Fruit fly (Drosophila melanogaster): ENCODE results near the gene CG15728.

Gene CG15728

DNA sequence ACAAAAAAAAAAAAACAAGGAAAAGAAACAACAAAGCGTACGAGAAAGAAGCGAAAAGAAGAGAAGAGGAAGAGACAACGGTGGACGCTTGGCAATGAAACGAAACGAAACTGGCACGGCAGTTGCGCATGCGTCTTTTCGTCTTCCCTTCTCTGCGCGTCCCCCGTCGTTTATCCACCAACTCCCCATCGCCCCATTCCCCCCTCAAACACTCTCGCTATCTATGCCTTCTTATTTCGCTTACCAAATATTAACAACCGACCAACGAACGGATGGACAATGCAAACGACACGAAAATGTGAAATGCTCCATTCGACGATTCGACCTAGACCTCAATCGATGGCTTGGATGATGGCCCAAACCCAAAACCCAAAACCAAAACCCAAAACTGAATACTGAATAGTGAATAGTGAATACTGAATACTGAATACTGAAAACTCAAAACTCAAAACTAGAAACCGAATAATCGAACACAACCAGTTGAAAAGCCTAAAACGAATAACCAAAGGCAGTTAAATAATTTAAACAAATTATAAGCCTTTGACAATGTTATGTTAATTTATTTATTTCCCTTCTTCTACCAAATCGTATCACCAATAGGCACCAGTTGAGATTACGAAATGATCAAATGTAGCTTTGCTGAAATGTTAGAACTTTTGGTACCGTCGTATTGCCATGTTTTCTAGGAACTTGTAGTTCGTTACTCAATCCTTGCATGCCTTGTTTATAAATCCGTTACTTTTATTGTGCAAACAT is 46.6 kb downstream of the CG15728 start:
- peak; percentile 79 for TF ChIP-seq psq (GFP tag; optimal IDR thresholded peaks at IDR 0.05)
- TF ChIP-seq h (GFP tag; optimal IDR thresholded peaks at IDR 0.05): no peak

DNA sequence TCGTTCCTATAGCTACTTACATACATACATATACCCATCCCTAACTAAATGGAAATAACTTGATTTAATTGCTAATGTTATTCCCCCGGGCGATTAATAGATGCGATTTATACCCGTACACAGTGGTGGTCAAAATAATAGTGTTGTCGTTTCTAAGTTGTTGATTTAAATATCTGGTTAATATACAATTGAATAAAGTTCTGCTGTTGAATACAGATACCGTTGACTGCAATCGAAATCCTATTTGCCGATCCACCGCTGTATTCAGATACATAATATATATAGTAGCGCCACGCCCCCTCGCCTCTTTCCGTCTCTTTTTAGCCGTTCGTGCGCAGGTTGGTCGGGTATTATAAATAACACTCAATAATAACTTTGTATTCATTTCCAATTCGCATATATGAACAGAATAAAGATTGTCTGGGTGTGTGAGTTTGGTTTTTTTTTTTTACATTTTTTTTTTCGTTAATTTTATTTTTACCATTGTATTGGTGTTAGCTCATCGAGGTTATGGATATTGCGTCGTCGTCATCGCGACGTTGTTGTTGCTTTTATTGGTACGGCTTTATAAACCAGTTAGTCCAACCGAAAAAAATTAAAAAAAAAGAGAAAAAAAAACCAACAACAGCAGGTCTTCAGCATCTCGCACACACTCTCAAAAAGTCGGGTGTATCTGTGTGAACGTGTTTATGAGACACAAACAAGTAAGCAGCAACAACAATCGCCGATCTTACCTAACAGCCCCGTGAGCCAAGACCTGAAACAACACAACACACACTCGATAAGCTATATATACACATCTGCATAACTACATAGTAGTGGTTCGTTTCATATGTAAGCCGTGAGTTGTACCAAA is 48.5 kb downstream of the CG15728 start:
- peak; percentile 33 for TF ChIP-seq h (GFP tag; optimal IDR thresholded peaks at IDR 0.05)
- TF ChIP-seq Hr83 (GFP tag; optimal IDR thresholded peaks at IDR 0.05; ENCODE audit: poor library complexity, severe bottlenecking): peak; percentile 7
- no peak for TF ChIP-seq CG32264 (GFP tag; optimal IDR thresholded peaks at IDR 0.05)
- no peak for TF ChIP-seq GATAd (GFP tag; optimal IDR thresholded peaks at IDR 0.05)
- TF ChIP-seq HLH106 (tag; optimal IDR thresholded peaks at IDR 0.05): no peak
- TF ChIP-seq Myc (optimal IDR thresholded peaks at IDR 0.05): no peak
- peak; percentile 45 for TF ChIP-seq fru (GFP tag; optimal IDR thresholded peaks at IDR 0.05)
- TF ChIP-seq ey (GFP tag; optimal IDR thresholded peaks at IDR 0.05): peak; percentile 34
- no peak for TF ChIP-seq br (GFP tag; optimal IDR thresholded peaks at IDR 0.05)
- TF ChIP-seq Jra (GFP tag; optimal IDR thresholded peaks at IDR 0.05): peak; percentile 10
- TF ChIP-seq OdsH (GFP tag; optimal IDR thresholded peaks at IDR 0.05): no peak
- TF ChIP-seq foxo (GFP tag; optimal IDR thresholded peaks at IDR 0.05): peak in 1 of 2 experiments; percentile 26
- TF ChIP-seq woc (GFP tag; optimal IDR thresholded peaks at IDR 0.05): peak; percentile 15
- TF ChIP-seq Sp1 (GFP tag; optimal IDR thresholded peaks at IDR 0.05): peak; percentile 37
- no peak for TF ChIP-seq sage (GFP tag; optimal IDR thresholded peaks at IDR 0.05)
- TF ChIP-seq N (GFP tag; optimal IDR thresholded peaks at IDR 0.05): no peak
- TF ChIP-seq usp (GFP tag; optimal IDR thresholded peaks at IDR 0.05): no peak
- TF ChIP-seq dl (GFP tag; optimal IDR thresholded peaks at IDR 0.05; ENCODE audit: insufficient read depth in 1 of 2, partially characterized antibody in 2 of 2): peak in 1 of 2 experiments; percentile 48
- TF ChIP-seq Hnf4 (GFP tag; optimal IDR thresholded peaks at IDR 0.05): no peak
- no peak for TF ChIP-seq Dfd (GFP tag; optimal IDR thresholded peaks at IDR 0.05)
- TF ChIP-seq CrebA (GFP tag; optimal IDR thresholded peaks at IDR 0.05; ENCODE audit: borderline replicate concordance): peak; percentile 70
- no peak for TF ChIP-seq Vsx2 (GFP tag; optimal IDR thresholded peaks at IDR 0.05; ENCODE audit: partially characterized antibody)
- no peak for TF ChIP-seq Abd-B (GFP tag; optimal IDR thresholded peaks at IDR 0.05)
- peak; percentile 42 for TF ChIP-seq Dif (GFP tag; optimal IDR thresholded peaks at IDR 0.05; ENCODE audit: partially characterized antibody)
- TF ChIP-seq brk (GFP tag; optimal IDR thresholded peaks at IDR 0.05): peak; percentile 26
- no peak for TF ChIP-seq dsf (GFP tag; optimal IDR thresholded peaks at IDR 0.05; ENCODE audit: borderline replicate concordance)
- peak; percentile 44 for TF ChIP-seq psq (GFP tag; optimal IDR thresholded peaks at IDR 0.05)
- TF ChIP-seq tai (GFP tag; optimal IDR thresholded peaks at IDR 0.05): no peak

dm6 chrX:12673833-12674541 is 49.9 kb downstream of the CG15728 start:
- TF ChIP-seq br (GFP tag; optimal IDR thresholded peaks at IDR 0.05) (no peak), N (GFP tag; optimal IDR thresholded peaks at IDR 0.05) (no peak), Jra (GFP tag; optimal IDR thresholded peaks at IDR 0.05) (peak; percentile 9), brk (GFP tag; optimal IDR thresholded peaks at IDR 0.05) (no peak), rgr (GFP tag; optimal IDR thresholded peaks at IDR 0.05) (no peak), dl (GFP tag; optimal IDR thresholded peaks at IDR 0.05; ENCODE audit: insufficient read depth in 1 of 2, partially characterized antibody in 2 of 2) (no peak), jim (GFP tag; optimal IDR thresholded peaks at IDR 0.05) (peak; percentile 74), foxo (GFP tag; optimal IDR thresholded peaks at IDR 0.05) (no peak), Dif (GFP tag; optimal IDR thresholded peaks at IDR 0.05; ENCODE audit: partially characterized antibody) (peak; percentile 30), Hnf4 (GFP tag; optimal IDR thresholded peaks at IDR 0.05) (peak; percentile 58), Hr83 (GFP tag; optimal IDR thresholded peaks at IDR 0.05; ENCODE audit: poor library complexity, severe bottlenecking) (no peak), sage (GFP tag; optimal IDR thresholded peaks at IDR 0.05) (no peak), lola (GFP tag; optimal IDR thresholded peaks at IDR 0.05) (no peak), psq (GFP tag; optimal IDR thresholded peaks at IDR 0.05) (peak; percentile 77), Hr78 (GFP tag; optimal IDR thresholded peaks at IDR 0.05) (no peak), Mio (GFP tag; optimal IDR thresholded peaks at IDR 0.05) (no peak), CG9705 (GFP tag; optimal IDR thresholded peaks at IDR 0.05) (no peak), h (GFP tag; optimal IDR thresholded peaks at IDR 0.05) (no peak), Myc (optimal IDR thresholded peaks at IDR 0.05) (no peak), OdsH (GFP tag; optimal IDR thresholded peaks at IDR 0.05) (no peak), sv (GFP tag; optimal IDR thresholded peaks at IDR 0.05) (no peak), Dfd (GFP tag; optimal IDR thresholded peaks at IDR 0.05) (no peak), dsf (GFP tag; optimal IDR thresholded peaks at IDR 0.05; ENCODE audit: borderline replicate concordance) (no peak), Sp1 (GFP tag; optimal IDR thresholded peaks at IDR 0.05) (peak; percentile 43), Rel (GFP tag; optimal IDR thresholded peaks at IDR 0.05) (no peak), Rel (tag; optimal IDR thresholded peaks at IDR 0.05) (peak; percentile 22), CrebA (GFP tag; optimal IDR thresholded peaks at IDR 0.05; ENCODE audit: borderline replicate concordance) (no peak), dmrt93B (GFP tag; optimal IDR thresholded peaks at IDR 0.05) (no peak), Vsx2 (GFP tag; optimal IDR thresholded peaks at IDR 0.05; ENCODE audit: partially characterized antibody) (no peak), GATAd (GFP tag; optimal IDR thresholded peaks at IDR 0.05) (no peak), CG32264 (GFP tag; optimal IDR thresholded peaks at IDR 0.05) (no peak), HLH106 (tag; optimal IDR thresholded peaks at IDR 0.05) (no peak), pan (optimal IDR thresholded peaks at IDR 0.05) (no peak)
